Fruit fly (Drosophila melanogaster) ovary, adult (tissue): ENCODE measurements around the gene Ack.

Experiments used
- CG17801 ChIP-seq: fragments of 200-800 bp; optimal IDR thresholded peaks from 2 replicates; lab custom pipeline; 2019; ENCODE audit warnings: missing biosample characterization, mild to moderate bottlenecking, missing genetic modification characterization, moderate library complexity; ENCODE audit not compliant: partially characterized antibody

The Ack gene

DNA sequence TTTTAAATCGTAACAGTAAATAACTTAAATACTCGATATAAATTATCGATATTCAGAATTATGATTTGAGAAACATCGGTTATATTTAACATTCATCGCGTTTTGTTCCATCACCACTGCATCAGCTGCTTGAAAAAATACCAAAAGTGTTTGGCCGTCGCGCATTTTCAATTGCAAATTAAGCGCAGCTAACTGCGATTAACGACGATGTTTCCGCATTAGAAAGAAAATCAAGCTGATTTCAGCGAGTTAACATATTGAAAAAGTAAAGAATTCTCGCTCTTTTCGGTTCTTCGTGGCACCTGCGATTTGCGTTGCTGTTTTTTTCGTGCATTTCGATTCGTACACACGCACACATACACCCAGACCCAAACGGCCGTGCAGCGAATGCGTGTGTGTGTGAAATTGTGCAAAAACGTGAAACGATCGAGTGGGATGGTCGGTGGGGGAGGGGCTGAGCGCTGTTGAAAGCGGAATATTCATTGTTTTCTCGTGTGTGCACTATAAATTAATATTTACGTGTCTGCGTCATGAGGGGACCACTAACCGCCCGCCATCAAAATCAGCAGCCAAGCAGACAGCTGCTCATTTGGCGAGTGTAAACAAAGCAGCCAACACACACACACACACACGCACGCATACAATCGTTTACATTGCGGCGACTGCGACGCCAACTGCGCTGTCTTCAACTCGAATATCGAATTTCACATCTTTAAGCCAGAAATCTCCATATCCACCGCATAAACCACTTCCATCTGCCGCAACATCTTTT is at the start of gene Ack:
Gene Ack (plus strand): TSS at position 115 of the 772 bp plus-strand sequence.
- no peak for TF ChIP-seq CG17801 (GFP tag; lab: Kevin White, UChicago)

DNA sequence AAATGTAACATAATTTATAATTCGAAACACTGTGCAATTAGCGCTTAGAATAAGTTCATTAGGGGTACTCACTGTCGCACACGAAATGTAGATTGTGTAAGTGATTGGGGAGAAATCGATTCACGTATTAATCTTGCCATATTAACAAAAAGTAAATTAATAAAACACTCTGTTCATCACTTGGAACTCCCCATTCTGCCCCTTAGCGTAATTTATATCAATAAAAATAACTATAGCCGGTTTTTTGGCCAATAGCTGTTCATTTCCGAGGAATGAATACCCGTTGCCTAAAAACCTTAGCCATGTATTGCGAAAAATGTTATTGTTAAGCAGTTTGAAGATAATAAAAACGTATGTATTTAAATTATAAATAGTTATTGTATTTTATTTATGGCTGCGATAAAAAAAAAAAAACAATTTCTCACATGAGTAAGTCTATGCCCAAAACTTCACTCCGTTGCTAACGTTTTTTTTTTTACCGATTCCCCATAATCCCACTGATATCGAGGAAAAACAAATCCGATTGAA is 48.6 kb upstream of the Ack start, which contains the start of gene Ugt305A1:
Gene Ugt305A1 (plus strand): TSS at position 478 of the 528 bp plus-strand sequence.
- no peak for TF ChIP-seq CG17801 (GFP tag; lab: Kevin White, UChicago)

DNA sequence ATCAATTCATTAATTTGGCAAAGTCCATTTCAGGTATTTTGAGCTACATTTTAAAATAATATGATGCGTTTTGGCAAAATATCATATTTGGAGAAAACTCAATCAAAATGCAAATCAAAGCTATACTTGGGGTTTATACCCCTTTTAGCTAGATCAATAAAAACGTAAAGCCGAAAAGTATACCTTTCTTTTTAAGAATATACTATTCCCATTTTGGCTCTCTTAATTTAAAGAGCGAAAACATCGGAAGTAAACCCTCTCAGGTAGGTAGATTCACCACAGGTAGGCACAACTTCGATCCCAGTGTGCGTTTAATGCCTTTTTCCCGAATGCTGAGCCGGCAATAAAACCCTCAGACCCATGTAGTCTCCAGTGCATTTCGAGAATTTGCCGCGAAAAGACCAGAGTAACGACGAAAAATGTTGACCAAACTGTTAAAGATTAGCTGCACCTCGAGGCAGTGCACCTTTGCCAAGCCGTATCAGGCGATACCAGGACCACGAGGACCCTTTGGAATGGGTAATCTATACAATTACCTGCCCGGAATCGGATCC is 46.0 kb upstream of the Ack start, which contains the start of gene dib:
Gene dib (plus strand): TSS at position 372 of the 554 bp plus-strand sequence.
- peak; percentile 22 for TF ChIP-seq CG17801 (GFP tag; lab: Kevin White, UChicago)

DNA sequence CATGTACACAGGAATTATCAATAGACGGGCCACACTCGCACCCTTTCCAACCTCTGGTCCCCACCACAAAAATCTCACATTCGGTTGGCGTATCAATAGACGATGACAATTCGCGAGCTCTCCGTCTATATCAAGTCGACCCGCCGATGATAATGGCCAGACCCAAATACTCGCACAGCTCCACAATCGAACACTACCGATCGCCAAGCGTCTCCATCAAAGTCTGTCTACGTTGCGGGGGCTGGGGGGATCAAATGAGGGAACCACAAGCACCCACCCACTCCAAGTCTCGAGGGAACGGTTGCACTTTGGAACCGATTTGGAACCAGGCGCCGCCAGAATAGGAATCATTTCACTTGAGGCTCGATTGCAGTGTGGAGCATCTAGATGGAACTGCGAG is 39.6 kb upstream of the Ack start:
- no peak for TF ChIP-seq CG17801 (GFP tag; lab: Kevin White, UChicago)

DNA sequence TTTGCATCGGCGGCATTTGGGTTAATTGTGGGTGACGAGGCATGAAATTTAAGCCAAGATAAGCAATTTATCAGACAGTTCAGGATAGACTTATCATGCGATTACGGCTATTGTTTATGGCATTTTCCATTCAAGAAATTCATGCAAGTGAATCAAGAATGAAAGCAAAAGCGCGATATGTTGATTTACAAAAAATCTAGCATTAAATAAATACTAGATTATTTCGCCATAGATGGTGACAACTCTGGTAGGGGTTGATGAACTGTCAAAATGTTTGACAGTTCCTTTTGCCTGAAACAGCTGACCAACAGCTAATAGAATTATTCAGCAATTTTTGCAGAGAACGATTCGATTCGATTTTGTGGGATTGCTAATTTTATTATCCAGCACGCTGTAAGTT is 38.9 kb upstream of the Ack start, which contains the start of gene CG32259:
Gene CG32259 (plus strand): TSS at position 301 of the 400 bp plus-strand sequence.
- TF ChIP-seq CG17801 (GFP tag; lab: Kevin White, UChicago): no peak

DNA sequence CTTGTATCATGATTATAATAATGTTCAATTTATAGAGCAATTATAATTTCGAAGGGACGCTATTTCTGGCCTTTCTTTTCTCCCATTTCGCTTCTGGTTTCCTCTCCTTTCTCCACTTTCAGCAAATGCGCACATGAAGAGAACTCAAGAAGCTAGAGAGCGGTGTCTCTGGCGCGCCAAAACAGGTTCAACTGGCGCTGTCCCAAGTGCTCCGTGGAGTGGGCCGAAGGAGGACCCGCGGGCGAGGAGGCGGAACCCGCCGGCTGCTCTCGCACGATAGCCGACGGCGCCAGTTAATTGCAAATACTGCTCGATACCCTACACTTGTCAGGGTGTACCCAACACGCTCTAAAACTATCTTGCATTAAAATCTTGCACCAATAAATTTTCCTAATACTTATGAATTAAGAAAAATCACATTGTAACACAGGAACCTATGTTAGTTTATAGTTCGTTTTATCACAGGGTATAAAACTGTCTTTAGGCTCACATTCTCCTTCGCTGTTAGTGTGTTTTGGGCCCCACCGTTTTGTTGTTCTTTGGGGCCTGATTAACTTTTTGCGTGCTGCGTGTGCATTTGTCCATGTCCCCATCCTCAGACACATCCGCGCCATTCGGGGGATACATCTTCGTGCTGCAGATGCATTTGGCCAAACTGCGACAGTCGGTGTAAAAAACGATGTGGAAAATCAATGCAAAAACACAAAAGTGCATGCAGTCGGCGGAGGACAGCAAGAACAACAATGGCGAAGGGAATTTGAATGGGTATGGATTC is 37.6 kb upstream of the Ack start:
- peak; percentile 65 for TF ChIP-seq CG17801 (GFP tag; lab: Kevin White, UChicago)

DNA sequence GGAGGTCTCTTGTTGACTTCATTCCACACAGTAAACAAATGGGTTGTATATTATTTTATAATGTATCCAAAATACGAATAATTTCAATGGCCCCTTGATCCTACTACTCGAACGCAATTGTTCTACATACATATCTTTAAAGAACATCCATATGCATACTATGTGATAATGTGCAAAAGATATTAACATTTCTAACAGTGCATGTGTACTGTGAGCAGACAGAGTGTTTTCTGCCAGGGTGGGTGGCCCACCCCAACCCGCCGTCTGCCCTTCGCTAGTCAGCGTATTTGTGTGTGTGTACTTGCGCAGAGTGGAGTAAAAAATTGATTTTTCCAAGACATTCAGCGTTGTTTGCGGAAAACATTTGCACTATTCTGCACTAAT is 37.0 kb upstream of the Ack start:
- TF ChIP-seq CG17801 (GFP tag; lab: Kevin White, UChicago): no peak

DNA sequence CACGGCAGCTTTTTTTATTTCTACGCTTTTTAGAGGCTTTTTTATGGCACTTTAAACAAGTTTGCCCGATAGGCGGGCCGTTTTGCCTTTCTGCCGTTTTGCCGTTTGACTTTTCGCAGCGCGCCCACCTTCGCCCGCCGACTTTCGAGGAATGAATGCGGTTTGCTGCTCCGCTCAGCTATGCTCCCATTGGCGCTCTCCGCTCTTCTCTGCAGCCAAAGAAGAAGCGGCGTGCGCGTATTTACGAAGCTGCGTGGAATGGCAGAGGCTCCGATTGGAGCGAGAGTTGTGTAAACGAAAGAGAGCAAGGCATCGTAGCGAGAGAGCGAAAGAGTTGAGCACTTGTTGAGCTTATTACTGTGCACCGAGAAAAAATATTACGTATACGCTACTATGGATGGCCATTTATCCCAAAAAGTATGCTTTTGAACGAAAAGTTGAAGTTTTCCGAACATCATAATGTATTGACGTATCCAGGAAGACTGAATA is 36.4 kb upstream of the Ack start, which contains the start of gene wit:
Gene wit (minus strand): TSS at position 157 of the 489 bp plus-strand sequence.
- peak; percentile 66 for TF ChIP-seq CG17801 (GFP tag; lab: Kevin White, UChicago)

DNA sequence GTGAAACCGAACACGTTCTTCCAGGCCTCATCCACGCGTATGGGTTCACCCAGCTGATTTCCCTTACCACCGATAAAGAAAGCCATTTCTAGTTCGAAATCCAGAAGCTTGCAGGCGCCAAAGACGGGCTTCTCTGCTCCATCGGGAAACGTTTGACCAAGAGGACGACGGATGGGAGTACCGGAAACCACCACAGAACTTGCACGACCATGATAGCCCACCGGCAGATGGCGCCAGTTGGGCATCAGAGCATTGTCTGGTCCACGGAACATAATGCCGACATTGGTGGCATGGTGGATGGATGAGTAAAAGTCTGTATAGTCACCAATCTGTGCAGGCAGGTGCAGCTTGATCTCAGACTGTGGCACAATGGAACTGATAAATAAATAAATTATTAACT is 35.3 kb upstream of the Ack start:
- TF ChIP-seq CG17801 (GFP tag; lab: Kevin White, UChicago): no peak

DNA sequence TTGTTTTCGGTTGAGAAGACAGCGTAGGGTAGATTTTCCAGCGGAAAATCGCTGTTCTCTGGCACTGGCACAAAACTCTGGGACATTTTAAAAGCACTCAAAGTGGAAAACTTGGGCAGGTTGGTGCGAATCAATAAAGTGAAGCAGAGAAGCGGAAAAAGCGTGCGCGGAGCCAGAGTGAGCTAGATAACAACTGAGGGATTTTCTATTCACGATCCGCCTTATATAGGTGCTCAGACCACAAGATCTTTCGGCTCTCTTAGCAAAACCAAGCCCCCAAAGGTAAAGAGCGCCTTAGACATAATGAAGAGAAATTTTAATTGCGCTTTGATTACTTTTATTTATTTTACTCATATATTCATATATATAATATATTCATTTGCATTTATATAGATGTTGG is 34.2 kb upstream of the Ack start, which contains the start of gene Faa:
Gene Faa (minus strand): TSS at position 200 of the 400 bp plus-strand sequence.
- TF ChIP-seq CG17801 (GFP tag; lab: Kevin White, UChicago): no peak

DNA sequence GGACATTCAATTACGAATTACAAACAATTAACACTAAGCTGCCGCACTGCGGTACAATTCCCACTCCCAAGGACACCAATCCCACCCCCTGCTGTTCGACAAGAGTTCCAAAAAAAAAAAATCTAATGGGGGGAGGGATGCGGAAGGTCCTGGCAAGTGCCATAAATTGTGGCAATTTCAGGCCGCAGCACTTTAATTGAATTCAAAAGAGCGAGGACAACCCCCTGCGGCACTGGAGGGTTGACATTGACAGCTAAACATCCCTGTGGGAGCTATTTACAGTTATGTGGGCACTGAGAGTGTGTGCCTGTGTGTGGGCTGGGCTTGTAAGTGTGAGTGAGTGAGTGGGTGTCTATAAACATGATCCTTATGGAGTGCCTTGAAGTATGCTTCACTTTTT is 31.1 kb upstream of the Ack start:
- no peak for TF ChIP-seq CG17801 (GFP tag; lab: Kevin White, UChicago)

DNA sequence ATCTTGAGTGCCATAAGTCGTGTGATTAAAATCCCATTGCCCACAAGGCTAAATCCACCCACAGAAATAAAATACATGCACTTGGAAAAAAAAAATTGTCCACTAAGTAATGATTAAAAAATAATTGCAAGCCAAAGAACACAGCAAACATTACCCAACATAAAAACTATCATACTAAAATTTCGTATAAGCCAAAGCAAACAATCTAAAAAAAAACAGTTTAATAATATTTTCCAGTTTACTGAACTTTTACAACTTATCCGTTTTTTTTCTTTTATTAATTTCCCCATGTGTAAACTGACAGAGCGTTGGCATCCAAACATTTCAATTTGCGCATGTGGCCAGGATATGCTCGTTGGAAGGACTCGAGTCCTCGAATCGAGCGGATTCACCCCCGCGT is 27.7 kb upstream of the Ack start:
- no peak for TF ChIP-seq CG17801 (GFP tag; lab: Kevin White, UChicago)

DNA sequence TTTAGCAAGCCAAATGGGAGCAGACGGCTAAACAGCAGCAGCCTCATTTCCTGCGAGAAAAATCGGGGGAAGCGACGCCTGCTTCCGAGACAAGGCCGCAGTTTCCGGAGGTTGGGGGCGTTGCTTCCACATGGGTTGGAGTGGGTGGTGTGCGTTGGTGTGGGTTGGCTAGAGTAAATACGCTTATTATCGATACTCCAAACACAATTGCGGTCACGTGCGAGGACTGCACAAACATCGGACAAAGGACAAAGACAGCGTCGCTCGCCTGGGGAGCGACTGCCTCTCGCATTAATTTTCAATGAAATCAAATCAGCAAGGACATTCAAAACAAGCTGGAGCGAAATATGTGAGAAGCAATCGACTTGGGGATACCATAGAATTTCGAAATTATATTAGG is 26.7 kb upstream of the Ack start:
- TF ChIP-seq CG17801 (GFP tag; lab: Kevin White, UChicago): no peak

DNA sequence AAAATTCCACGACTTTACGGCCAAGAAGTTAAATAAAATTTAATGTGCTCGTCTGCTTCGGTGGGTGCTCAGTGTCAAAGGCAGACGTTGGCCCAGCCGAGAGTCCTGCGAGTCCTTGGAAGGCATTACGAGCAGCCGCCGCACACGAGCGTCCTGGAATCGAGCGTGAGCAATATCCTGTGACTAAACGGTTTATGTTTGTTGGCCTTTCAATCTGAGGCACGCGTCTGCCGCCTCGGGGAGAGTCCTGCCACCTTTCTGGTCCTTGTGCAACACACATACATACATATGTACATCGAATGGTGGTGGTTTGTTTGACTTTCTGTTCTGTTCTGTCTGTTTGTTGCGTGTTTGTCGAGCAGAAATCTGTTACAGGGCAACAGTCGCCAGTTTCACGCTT is 24.5 kb upstream of the Ack start:
- TF ChIP-seq CG17801 (GFP tag; lab: Kevin White, UChicago): no peak

DNA sequence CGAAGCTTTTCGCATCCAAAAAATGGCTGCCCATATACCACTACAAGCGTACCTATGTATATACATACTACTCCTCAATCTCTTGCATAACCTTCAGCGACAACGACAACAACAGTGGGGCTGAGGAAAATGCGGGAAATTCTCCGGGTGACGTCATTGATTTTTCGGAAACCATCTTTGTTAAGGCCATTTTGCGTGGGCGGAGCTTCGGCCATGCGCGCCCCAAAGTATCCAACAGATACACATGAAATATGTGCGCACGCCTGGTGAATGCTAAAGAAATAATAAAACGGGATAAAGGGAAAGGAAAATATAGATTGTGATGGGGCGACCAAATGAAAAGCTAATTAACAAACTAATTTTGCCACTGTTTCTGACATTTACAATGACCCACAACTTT is 22.1 kb upstream of the Ack start:
- no peak for TF ChIP-seq CG17801 (GFP tag; lab: Kevin White, UChicago)
